Worm (Caenorhabditis elegans) whole organism, early embryonic: ENCODE data around the gene srw-22.

Experiments
- B0310.2 ChIP-seq: sonication (generic microtip); optimal IDR thresholded peaks from 2 replicates; lab custom pipeline; 2016; ENCODE audit warnings: mild to moderate bottlenecking, missing genetic modification characterization, missing compliant biosample characterization
- F13C5.2 ChIP-seq: sonication (generic microtip); optimal IDR thresholded peaks from 2 replicates; lab custom pipeline; 2017; ENCODE audit warnings: mild to moderate bottlenecking, missing genetic modification characterization, inconsistent platforms, missing compliant biosample characterization
- ama-1 ChIP-seq: fragments of 150-350 bp; optimal IDR thresholded peaks from 2 replicates; lab custom pipeline; 2014
- ceh-13 ChIP-seq: fragments of 200-800 bp; sonication (Bioruptor generic); optimal IDR thresholded peaks from 2 replicates; lab custom pipeline; 2018; ENCODE audit warnings: mild to moderate bottlenecking, missing genetic modification characterization, missing compliant biosample characterization
- flt-1 ChIP-seq: fragments of 200-800 bp; sonication (Bioruptor generic); IDR thresholded peaks from 2 replicates; pipeline ENCODE4 v1.3.6; 2022; ENCODE audit warnings: missing genetic modification characterization, missing compliant biosample characterization
- hnd-1 ChIP-seq: sonication (generic microtip); optimal IDR thresholded peaks from 2 replicates; lab custom pipeline; 2016; ENCODE audit warnings: missing genetic modification characterization, missing compliant biosample characterization
- pes-1 ChIP-seq: fragments of 200-800 bp; sonication (Bioruptor generic); IDR thresholded peaks from 2 replicates; pipeline ENCODE4 v1.3.6; 2022; ENCODE audit warnings: missing genetic modification reagents, missing genetic modification characterization, missing compliant biosample characterization
- scrt-1 ChIP-seq: fragments of 200-800 bp; sonication (Bioruptor generic); IDR thresholded peaks from 2 replicates; pipeline ENCODE4 v1.3.6; 2022; ENCODE audit warnings: missing genetic modification characterization, missing compliant biosample characterization
- tra-4 ChIP-seq: sonication (generic microtip); optimal IDR thresholded peaks from 2 replicates; lab custom pipeline; 2017; ENCODE audit warnings: missing genetic modification characterization, missing compliant biosample characterization

DNA sequence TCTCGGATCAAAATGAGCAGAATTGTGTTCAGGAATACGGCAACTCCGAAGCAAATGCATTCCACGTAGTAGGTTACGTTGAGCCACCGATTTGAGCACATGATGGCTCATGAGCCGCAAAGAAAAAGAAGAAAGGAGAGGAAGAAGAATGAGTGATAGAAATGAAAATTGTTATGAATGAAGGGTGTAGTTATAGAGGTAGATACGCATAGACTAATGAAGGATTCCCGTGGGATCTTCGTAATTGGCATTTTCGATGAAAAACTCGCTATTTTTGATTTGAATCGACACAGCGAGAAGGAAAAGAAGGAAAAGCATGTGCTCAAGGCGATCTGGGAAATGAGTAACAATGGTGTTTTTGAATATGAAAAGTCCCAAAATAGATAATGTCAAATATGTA is 25.5 kb downstream of the srw-22 start, which contains the start of gene str-96:
- TF ChIP-seq ceh-13 (GFP tag; lab: Kevin White, UChicago) (no peak), flt-1 (GFP tag; lab: Robert Waterston, UW) (no peak), ama-1 (lab: Kevin White, UChicago) (no peak), F13C5.2 (tag; lab: Kevin White, UChicago) (no peak), tra-4 (tag; lab: Kevin White, UChicago) (no peak), pes-1 (GFP tag; lab: Robert Waterston, UW) (no peak), hnd-1 (tag; lab: Kevin White, UChicago) (no peak), scrt-1 (no peak), B0310.2 (tag; lab: Kevin White, UChicago) (no peak)
